Fruit fly (Drosophila melanogaster) whole organism, prepupa: ENCODE data around the gene alpha-Est1.
A peak's percentile ranks its signal among the peaks of the same experiment; 100 is the strongest.

Source experiments
- Blimp-1 ChIP-seq: fragments of 200-800 bp; sonication (Bioruptor generic); optimal IDR thresholded peaks from 3 replicates; lab custom pipeline; 2017; ENCODE audit warnings: missing biosample characterization, missing genetic modification characterization, mild to moderate bottlenecking, moderate library complexity, missing genetic modification reagents
- CG10669 ChIP-seq: fragments of 200-800 bp; sonication (Bioruptor generic); optimal IDR thresholded peaks from 3 replicates; lab custom pipeline; 2018; ENCODE audit warnings: missing biosample characterization, mild to moderate bottlenecking, missing genetic modification characterization, moderate library complexity
- CG3032 ChIP-seq: fragments of 200-800 bp; optimal IDR thresholded peaks from 2 replicates; lab custom pipeline; 2019; ENCODE audit warnings: missing biosample characterization, mild to moderate bottlenecking, missing genetic modification characterization, moderate library complexity
- CG31627 ChIP-seq: fragments of 200-800 bp; sonication (Bioruptor generic); optimal IDR thresholded peaks from 3 replicates; lab custom pipeline; 2016; ENCODE audit warnings: missing biosample characterization, missing genetic modification characterization
- CG34406 ChIP-seq: fragments of 200-800 bp; sonication (Bioruptor generic); optimal IDR thresholded peaks from 3 replicates; lab custom pipeline; 2016; ENCODE audit warnings: missing biosample characterization, missing genetic modification characterization
- CG6163 ChIP-seq: fragments of 200-800 bp; sonication (Bioruptor generic); IDR thresholded peaks from 3 replicates; pipeline ENCODE4 v1.3.6; 2022; ENCODE audit warnings: missing biosample characterization, missing genetic modification characterization
- CG6276 ChIP-seq: fragments of 200-800 bp; sonication (Bioruptor generic); optimal IDR thresholded peaks from 2 replicates; lab custom pipeline; 2017; ENCODE audit warnings: missing biosample characterization, mild to moderate bottlenecking, missing genetic modification characterization
- CG6854 ChIP-seq: fragments of 200-800 bp; sonication (Bioruptor generic); optimal IDR thresholded peaks from 2 replicates; lab custom pipeline; 2017; ENCODE audit warnings: missing biosample characterization, mild to moderate bottlenecking, missing genetic modification characterization
- CG8319 ChIP-seq: fragments of 200-800 bp; sonication (Bioruptor generic); optimal IDR thresholded peaks from 3 replicates; lab custom pipeline; 2016; ENCODE audit warnings: missing biosample characterization, missing genetic modification characterization
- Eip75B ChIP-seq: fragments of 200-800 bp; sonication (Bioruptor generic); optimal IDR thresholded peaks from 3 replicates; lab custom pipeline; 2016; ENCODE audit warnings: missing biosample characterization, missing genetic modification characterization
- Eip78C ChIP-seq: fragments of 200-800 bp; sonication (Bioruptor generic); peaks from one replicate; lab custom pipeline; 2016; ENCODE audit warnings: missing biosample characterization, missing genetic modification characterization
- Eip93F ChIP-seq: fragments of 200-800 bp; sonication (Bioruptor generic); optimal IDR thresholded peaks from 2 replicates; lab custom pipeline; 2016; ENCODE audit warnings: missing biosample characterization, mild to moderate bottlenecking, missing genetic modification characterization
- Ets96B ChIP-seq: fragments of 200-800 bp; optimal IDR thresholded peaks from 2 replicates; lab custom pipeline; 2019; ENCODE audit warnings: missing biosample characterization, mild to moderate bottlenecking, missing genetic modification characterization, moderate library complexity
- Gug ChIP-seq: fragments of 200-800 bp; sonication (Bioruptor generic); IDR thresholded peaks from 2 replicates; pipeline ENCODE4 v1.3.6; 2022; ENCODE audit warnings: missing biosample characterization, missing genetic modification characterization
- Hr39 ChIP-seq: fragments of 200-800 bp; sonication (Bioruptor generic); optimal IDR thresholded peaks from 2 replicates; lab custom pipeline; 2016; ENCODE audit warnings: missing biosample characterization, missing genetic modification characterization
- Hr4 ChIP-seq: fragments of 200-800 bp; sonication (Bioruptor generic); optimal IDR thresholded peaks from 3 replicates; lab custom pipeline; 2016; ENCODE audit warnings: missing biosample characterization, missing genetic modification characterization
- Lpt ChIP-seq: fragments of 200-800 bp; sonication (Bioruptor generic); optimal IDR thresholded peaks from 3 replicates; lab custom pipeline; 2016; ENCODE audit warnings: missing biosample characterization, missing genetic modification characterization
- Met ChIP-seq: fragments of 200-800 bp; sonication (Bioruptor generic); optimal IDR thresholded peaks from 3 replicates; lab custom pipeline; 2016; ENCODE audit warnings: missing biosample characterization, missing genetic modification characterization
- OdsH ChIP-seq: fragments of 200-800 bp; sonication (Bioruptor generic); optimal IDR thresholded peaks from 3 replicates; lab custom pipeline; 2016; ENCODE audit warnings: missing biosample characterization, missing genetic modification characterization
- Sox102F ChIP-seq: fragments of 200-800 bp; sonication (Bioruptor generic); optimal IDR thresholded peaks from 2 replicates; lab custom pipeline; 2016; ENCODE audit warnings: missing biosample characterization, mild to moderate bottlenecking, missing genetic modification characterization
- achi ChIP-seq: fragments of 200-800 bp; sonication (Bioruptor generic); optimal IDR thresholded peaks from 3 replicates; lab custom pipeline; 2016; ENCODE audit warnings: missing biosample characterization, missing genetic modification characterization
- acj6 ChIP-seq: fragments of 200-800 bp; sonication (Bioruptor generic); optimal IDR thresholded peaks from 3 replicates; lab custom pipeline; 2016; ENCODE audit warnings: missing biosample characterization, missing genetic modification characterization
- cyc ChIP-seq: fragments of 200-800 bp; sonication (Bioruptor generic); optimal IDR thresholded peaks from 3 replicates; lab custom pipeline; 2016; ENCODE audit warnings: missing biosample characterization, missing genetic modification characterization
- dsx ChIP-seq: fragments of 200-800 bp; optimal IDR thresholded peaks from 3 replicates; lab custom pipeline; 2019; ENCODE audit warnings: missing biosample characterization, mild to moderate bottlenecking, missing genetic modification characterization, moderate library complexity; ENCODE audit not compliant: poor library complexity, severe bottlenecking
- fd85E ChIP-seq: fragments of 200-800 bp; sonication (Bioruptor generic); optimal IDR thresholded peaks from 3 replicates; lab custom pipeline; 2016; ENCODE audit warnings: missing biosample characterization, missing genetic modification characterization
- fkh ChIP-seq: fragments of 200-800 bp; sonication (Bioruptor generic); optimal IDR thresholded peaks from 3 replicates; lab custom pipeline; 2017; ENCODE audit warnings: missing biosample characterization, mild to moderate bottlenecking, missing genetic modification characterization, moderate library complexity
- lz ChIP-seq: fragments of 200-800 bp; sonication (Bioruptor generic); optimal IDR thresholded peaks from 3 replicates; lab custom pipeline; 2016; ENCODE audit warnings: missing biosample characterization, missing genetic modification characterization
- net ChIP-seq: fragments of 200-800 bp; sonication (Bioruptor generic); optimal IDR thresholded peaks from 3 replicates; lab custom pipeline; 2016; ENCODE audit warnings: missing biosample characterization, missing genetic modification characterization
- ss ChIP-seq, 2 experiments: fragments of 200-800 bp; sonication (Bioruptor generic); optimal IDR thresholded peaks; 2 replicates in 1 of 2; 3 replicates in 1 of 2; lab custom pipeline; 2017 to 2018; ENCODE audit warnings: mild to moderate bottlenecking in 2 of 2, missing biosample characterization in 2 of 2, missing genetic modification characterization in 2 of 2, moderate library complexity in 1 of 2
- svp ChIP-seq: fragments of 200-800 bp; sonication (Bioruptor generic); peaks from one replicate; lab custom pipeline; 2016; ENCODE audit warnings: missing biosample characterization, missing genetic modification characterization
- topi ChIP-seq: fragments of 200-800 bp; sonication (Bioruptor generic); optimal IDR thresholded peaks from 3 replicates; lab custom pipeline; 2016; ENCODE audit warnings: missing biosample characterization, missing genetic modification characterization
- vri ChIP-seq: fragments of 200-800 bp; sonication (Bioruptor generic); optimal IDR thresholded peaks from 3 replicates; lab custom pipeline; 2016; ENCODE audit warnings: missing biosample characterization, mild to moderate bottlenecking, missing genetic modification characterization

Gene alpha-Est1

dm6 chr3R:7506314-7506988 lies 42.5 kb downstream of the alpha-Est1 start (continued):
- no peak for TF ChIP-seq CG34406 (GFP tag; lab: Kevin White, UChicago)
- TF ChIP-seq OdsH (GFP tag; lab: Kevin White, UChicago) = peak; percentile 27
- no peak for TF ChIP-seq Ets96B (tag; lab: Kevin White, UChicago)
- peak; percentile 15 for TF ChIP-seq cyc (GFP tag; lab: Kevin White, UChicago)
- peak; percentile 27 for TF ChIP-seq CG31627
- TF ChIP-seq Sox102F = peak; percentile 1
- no peak for TF ChIP-seq Blimp-1 (GFP tag; lab: Kevin White, UChicago)
- TF ChIP-seq Eip75B (GFP tag; lab: Kevin White, UChicago) = no peak
- TF ChIP-seq CG3032 (tag; lab: Kevin White, UChicago) = no peak
- TF ChIP-seq dsx = no peak
- TF ChIP-seq CG8319 (GFP tag; lab: Kevin White, UChicago) = no peak
- no peak for TF ChIP-seq achi (GFP tag; lab: Kevin White, UChicago)
- peak; percentile 73 for TF ChIP-seq Eip78C
- TF ChIP-seq net (GFP tag; lab: Kevin White, UChicago) = no peak
- TF ChIP-seq Met = peak; percentile 29
- peak; percentile 37 for TF ChIP-seq acj6 (GFP tag; lab: Kevin White, UChicago)
- TF ChIP-seq fd85E (GFP tag; lab: Kevin White, UChicago) = no peak
- TF ChIP-seq CG6276 (GFP tag; lab: Kevin White, UChicago) = peak; percentile 18
- TF ChIP-seq Gug (GFP tag; lab: Robert Waterston, UW) = 0 out of 2 replicates have a peak, but pooled peaks have one; percentile 16

dm6 chr3R:7504989-7505761 lies 43.7 kb downstream of the alpha-Est1 start, which contains the start of gene alpha-Est9:
Gene alpha-Est9, minus strand, starts transcription at chr3R:7505098.
- TF ChIP-seq Hr4 (no peak), vri (peak; percentile 72), svp (peak; percentile 84), CG34406 (GFP tag; lab: Kevin White, UChicago) (no peak), CG10669 (GFP tag; lab: Kevin White, UChicago) (no peak), Lpt (GFP tag; lab: Kevin White, UChicago) (no peak), CG6163 (no peak), fkh (GFP tag; lab: Kevin White, UChicago) (peak; percentile 28), topi (no peak), CG6854 (GFP tag; lab: Kevin White, UChicago) (no peak), dsx (no peak), acj6 (GFP tag; lab: Kevin White, UChicago) (no peak), OdsH (GFP tag; lab: Kevin White, UChicago) (no peak)

DNA sequence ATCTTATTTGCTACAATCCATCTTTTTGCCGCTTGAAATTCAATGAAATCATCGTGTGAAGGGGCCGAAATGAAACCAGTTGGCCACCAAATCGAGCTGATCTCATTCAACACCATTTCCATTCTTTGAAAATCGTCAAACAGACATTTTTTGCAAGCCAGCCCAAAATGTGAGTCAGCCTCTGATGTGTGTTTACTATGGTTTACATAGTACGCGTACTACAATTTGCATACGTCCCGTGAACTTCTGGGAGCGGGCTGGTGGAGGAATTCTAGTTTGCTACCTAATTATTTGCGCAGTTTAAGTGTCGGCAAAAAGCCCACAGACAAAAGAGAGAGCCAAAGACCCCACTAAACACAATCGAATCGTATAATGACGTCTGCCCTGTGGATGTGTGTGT lies 45.7 kb downstream of the alpha-Est1 start:
- TF ChIP-seq lz (GFP tag; lab: Kevin White, UChicago) = no peak
- peak; percentile 20 for TF ChIP-seq fkh (GFP tag; lab: Kevin White, UChicago)

DNA sequence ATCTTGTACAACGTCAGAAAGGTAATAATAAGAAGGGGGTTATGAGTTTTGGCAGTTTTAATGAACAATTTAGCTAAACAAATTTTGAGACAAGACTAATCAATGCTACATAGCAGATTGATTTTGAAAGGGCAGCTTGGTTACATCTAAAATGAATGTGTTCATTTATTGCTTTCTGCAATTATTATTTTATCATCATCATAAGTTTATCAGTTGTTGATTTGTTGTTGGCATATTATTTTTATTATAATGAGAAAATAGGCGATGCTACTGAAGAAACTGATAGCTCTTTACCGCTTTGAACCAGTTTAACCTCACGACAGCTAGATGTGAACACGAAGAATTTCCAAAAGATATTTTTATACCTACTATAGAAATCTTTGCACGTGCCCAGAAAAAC lies 46.6 kb downstream of the alpha-Est1 start, which contains the start of gene Mics1:
Gene Mics1, minus strand, starts transcription at position 101 of the 400 bp plus-strand sequence.
- TF ChIP-seq ss (GFP tag; optimal IDR thresholded peaks at IDR 0.05; lab: Kevin White, UChicago) (no peak), svp (peak; percentile 11)

DNA sequence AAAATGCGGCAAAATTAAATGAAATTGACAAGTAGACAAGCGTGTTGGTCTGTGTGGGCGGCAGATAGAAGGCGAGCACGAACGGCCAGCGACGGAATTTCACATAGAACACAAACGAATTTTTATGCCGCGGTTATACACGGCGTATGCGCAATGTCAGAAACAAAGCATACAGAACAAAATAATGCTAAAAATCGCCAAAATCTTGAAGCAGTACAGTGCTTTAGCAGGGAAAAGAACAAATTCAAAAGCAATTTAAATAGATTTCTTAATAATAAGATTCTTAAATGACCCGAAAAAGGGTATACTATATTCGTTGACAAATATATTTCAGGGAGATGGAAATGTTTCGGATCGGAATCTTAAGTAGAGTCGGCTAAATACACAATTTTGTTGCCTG lies 48.4 kb downstream of the alpha-Est1 start:
- no peak for TF ChIP-seq Eip93F (GFP tag; lab: Kevin White, UChicago)
- no peak for TF ChIP-seq Sox102F
- peak; percentile 10 for TF ChIP-seq Hr39 (GFP tag; lab: Kevin White, UChicago)
- no peak for TF ChIP-seq topi
- TF ChIP-seq CG6854 (GFP tag; lab: Kevin White, UChicago) = no peak
